ENCODE assay signal across 1 fruit fly cellular context in the genomic region with DNA sequence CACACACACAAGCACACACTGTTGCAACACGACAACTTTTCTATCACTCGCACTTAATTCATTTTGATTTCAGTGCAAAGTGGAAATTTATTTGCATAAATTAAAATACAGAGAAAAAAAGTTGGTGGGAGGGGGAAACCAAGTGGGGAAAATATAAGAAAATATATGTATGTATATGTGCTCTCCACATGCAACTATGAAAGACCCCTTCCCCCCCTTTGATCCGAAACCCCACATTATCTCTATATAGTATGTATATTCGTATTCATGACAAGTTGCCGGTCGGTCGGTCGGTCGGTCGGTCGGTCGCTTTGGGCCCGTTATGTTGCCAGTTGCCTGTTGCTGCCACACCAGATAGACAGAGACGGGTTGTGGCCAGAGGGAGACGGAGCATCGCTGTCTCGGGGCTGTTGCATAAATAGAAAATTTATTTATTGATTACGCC.
TF ChIP-seq lines count a peak whose summit lies in the region.

No protein-coding gene starts in this region.

TF ChIP-seq in whole organism, embryonic, 481 proteins besides CTCF, POLR2A, EP300 and RAD21 (continued from another document):
- TF ChIP-seq CG15073 (GFP tag; optimal IDR thresholded peaks at IDR 0.05; lab: Kevin White, UChicago) = no peak
- TF ChIP-seq abd-A (tag; optimal IDR thresholded peaks at IDR 0.05; lab: Kevin White, UChicago) = peak; percentile 82
- TF ChIP-seq usp (GFP tag; optimal IDR thresholded peaks at IDR 0.05; lab: Kevin White, UChicago) = no peak
- no peak for TF ChIP-seq CG15479 (GFP tag; optimal IDR thresholded peaks at IDR 0.05; lab: Kevin White, UChicago)
- no peak for TF ChIP-seq stwl (tag; optimal IDR thresholded peaks at IDR 0.05; lab: Kevin White, UChicago)
- TF ChIP-seq scrt (GFP tag; optimal IDR thresholded peaks at IDR 0.05; lab: Kevin White, UChicago) = no peak
- TF ChIP-seq CG15011 (GFP tag; optimal IDR thresholded peaks at IDR 0.05; lab: Kevin White, UChicago) = no peak
- TF ChIP-seq CG8290 (GFP tag; optimal IDR thresholded peaks at IDR 0.05; lab: Kevin White, UChicago) = no peak
- TF ChIP-seq CG8290 (tag; optimal IDR thresholded peaks at IDR 0.05; lab: Kevin White, UChicago) = no peak
- TF ChIP-seq gcm (GFP tag; optimal IDR thresholded peaks at IDR 0.05; lab: Kevin White, UChicago) = no peak
- no peak for TF ChIP-seq grn (GFP tag; optimal IDR thresholded peaks at IDR 0.05; lab: Kevin White, UChicago)
- no peak for TF ChIP-seq CG16863 (GFP tag; optimal IDR thresholded peaks at IDR 0.05; lab: Kevin White, UChicago)
- no peak for TF ChIP-seq chm (GFP tag; IDR thresholded peaks at IDR 0.05; lab: Robert Waterston, UW)
- TF ChIP-seq lab (GFP tag; optimal IDR thresholded peaks at IDR 0.05; lab: Kevin White, UChicago) = no peak
- TF ChIP-seq pros (GFP tag; optimal IDR thresholded peaks at IDR 0.05; lab: Kevin White, UChicago) = peak; percentile 18
- TF ChIP-seq CG3281 (GFP tag; optimal IDR thresholded peaks at IDR 0.05; lab: Kevin White, UChicago) = no peak
- no peak for TF ChIP-seq ind (GFP tag; optimal IDR thresholded peaks at IDR 0.05; lab: Kevin White, UChicago)
- TF ChIP-seq chinmo (GFP tag; IDR thresholded peaks at IDR 0.05; lab: Robert Waterston, UW; ENCODE audit: partially characterized antibody) = 0 out of 4 replicates have a peak, but pooled peaks have one; percentile 46
- peak; percentile 94 for TF ChIP-seq vvl (GFP tag; IDR thresholded peaks at IDR 0.05; lab: Robert Waterston, UW)
- no peak for TF ChIP-seq CG11456 (GFP tag; IDR thresholded peaks at IDR 0.05; lab: Robert Waterston, UW)
- no peak for TF ChIP-seq Nf-YB (GFP tag; optimal IDR thresholded peaks at IDR 0.05; lab: Kevin White, UChicago)
- TF ChIP-seq CG10147 (GFP tag; optimal IDR thresholded peaks at IDR 0.05; lab: Kevin White, UChicago) = no peak
- no peak for TF ChIP-seq CG6791 (GFP tag; IDR thresholded peaks at IDR 0.05; lab: Robert Waterston, UW; ENCODE audit: partially characterized antibody)
- TF ChIP-seq Blimp-1 (GFP tag; optimal IDR thresholded peaks at IDR 0.05; lab: Kevin White, UChicago) = peak; percentile 38
- no peak for TF ChIP-seq CG4730 (GFP tag; IDR thresholded peaks at IDR 0.05; lab: Robert Waterston, UW)
- TF ChIP-seq kni (GFP tag; optimal IDR thresholded peaks at IDR 0.05; lab: Kevin White, UChicago) = peak; percentile 95
- no peak for TF ChIP-seq pum (GFP tag; optimal IDR thresholded peaks at IDR 0.05; lab: Kevin White, UChicago)
- no peak for TF ChIP-seq CG6813 (GFP tag; optimal IDR thresholded peaks at IDR 0.05; lab: Kevin White, UChicago)
- no peak for TF ChIP-seq gsb-n (tag; optimal IDR thresholded peaks at IDR 0.05; lab: Kevin White, UChicago)
- TF ChIP-seq Neu2 (GFP tag; optimal IDR thresholded peaks at IDR 0.05; lab: Kevin White, UChicago; ENCODE audit: borderline replicate concordance) = no peak
- TF ChIP-seq CG5245 (GFP tag; optimal IDR thresholded peaks at IDR 0.05; lab: Kevin White, UChicago) = no peak
- no peak for TF ChIP-seq CHES-1-like (GFP tag; optimal IDR thresholded peaks at IDR 0.05; lab: Kevin White, UChicago)
- no peak for TF ChIP-seq Atf-2 (GFP tag; optimal IDR thresholded peaks at IDR 0.05; lab: Kevin White, UChicago)
- no peak for TF ChIP-seq CG6854 (GFP tag; optimal IDR thresholded peaks at IDR 0.05; lab: Kevin White, UChicago)
- TF ChIP-seq Ets65A (GFP tag; lab: Kevin White, UChicago) = no peak
- no peak for TF ChIP-seq fd64A (GFP tag; optimal IDR thresholded peaks at IDR 0.05; lab: Kevin White, UChicago)
- TF ChIP-seq ewg (GFP tag; optimal IDR thresholded peaks at IDR 0.05; lab: Kevin White, UChicago) = no peak
- TF ChIP-seq slou (GFP tag; optimal IDR thresholded peaks at IDR 0.05; lab: Kevin White, UChicago) = no peak
- TF ChIP-seq ERR (GFP tag; optimal IDR thresholded peaks at IDR 0.05; lab: Kevin White, UChicago) = no peak
- no peak for TF ChIP-seq CG2712 (tag; optimal IDR thresholded peaks at IDR 0.05; lab: Kevin White, UChicago)
- no peak for TF ChIP-seq psq (GFP tag; optimal IDR thresholded peaks at IDR 0.05; lab: Kevin White, UChicago)
- no peak for TF ChIP-seq trh (GFP tag; optimal IDR thresholded peaks at IDR 0.05; lab: Kevin White, UChicago)
- TF ChIP-seq Aef1 (GFP tag; IDR thresholded peaks at IDR 0.05; lab: Robert Waterston, UW) = no peak
- TF ChIP-seq Taf1 (GFP tag; IDR thresholded peaks at IDR 0.05; lab: Robert Waterston, UW) = no peak
- no peak for TF ChIP-seq tgo (GFP tag; IDR thresholded peaks at IDR 0.05; lab: Robert Waterston, UW)
- TF ChIP-seq crol (GFP tag; IDR thresholded peaks at IDR 0.05; lab: Robert Waterston, UW) = peak; percentile 68
- TF ChIP-seq insv (GFP tag; optimal IDR thresholded peaks at IDR 0.05; lab: Kevin White, UChicago) = no peak
- TF ChIP-seq Vsx1 (GFP tag; optimal IDR thresholded peaks at IDR 0.05; lab: Kevin White, UChicago) = no peak
- TF ChIP-seq Hr51 (GFP tag; optimal IDR thresholded peaks at IDR 0.05; lab: Kevin White, UChicago) = no peak
- no peak for TF ChIP-seq nerfin-1 (tag; optimal IDR thresholded peaks at IDR 0.05; lab: Kevin White, UChicago)
- no peak for TF ChIP-seq CG6272 (GFP tag; IDR thresholded peaks at IDR 0.05; lab: Robert Waterston, UW)
- no peak for TF ChIP-seq fd102C (GFP tag; optimal IDR thresholded peaks at IDR 0.05; lab: Kevin White, UChicago)
- no peak for TF ChIP-seq Xbp1 (GFP tag; optimal IDR thresholded peaks at IDR 0.05; lab: Kevin White, UChicago)
- TF ChIP-seq bbx (GFP tag; IDR thresholded peaks at IDR 0.05; lab: Robert Waterston, UW; ENCODE audit: partially characterized antibody) = no peak
- no peak for TF ChIP-seq az2 (GFP tag; optimal IDR thresholded peaks at IDR 0.05; lab: Kevin White, UChicago)
- TF ChIP-seq row (GFP tag; IDR thresholded peaks at IDR 0.05; lab: Robert Waterston, UW) = no peak
- no peak for TF ChIP-seq Awh (GFP tag; IDR thresholded peaks at IDR 0.05; lab: Robert Waterston, UW)
- peak; percentile 67 for TF ChIP-seq cg (GFP tag; optimal IDR thresholded peaks at IDR 0.05; lab: Kevin White, UChicago)
- TF ChIP-seq corto (GFP tag; optimal IDR thresholded peaks at IDR 0.05; lab: Kevin White, UChicago) = no peak
- TF ChIP-seq rib (GFP tag; IDR thresholded peaks at IDR 0.05; lab: Robert Waterston, UW) = no peak
- TF ChIP-seq CG8944 (GFP tag; optimal IDR thresholded peaks at IDR 0.05; lab: Kevin White, UChicago) = no peak
- no peak for TF ChIP-seq Eip74EF (GFP tag; optimal IDR thresholded peaks at IDR 0.05; lab: Kevin White, UChicago)
- no peak for TF ChIP-seq Trl (optimal IDR thresholded peaks at IDR 0.05; lab: Kevin White, UChicago)
- TF ChIP-seq Trl (GFP tag; optimal IDR thresholded peaks at IDR 0.05; lab: Kevin White, UChicago) = no peak
- TF ChIP-seq stc (GFP tag; IDR thresholded peaks at IDR 0.05; lab: Robert Waterston, UW) = no peak
- no peak for TF ChIP-seq dati (GFP tag; IDR thresholded peaks at IDR 0.05; lab: Robert Waterston, UW)
- no peak for TF ChIP-seq zfh1 (GFP tag; IDR thresholded peaks at IDR 0.05; lab: Robert Waterston, UW)
- TF ChIP-seq YL-1 (GFP tag; optimal IDR thresholded peaks at IDR 0.05; lab: Kevin White, UChicago) = no peak
- TF ChIP-seq Med (GFP tag; lab: Kevin White, UChicago) = peak; percentile 52
